Fruit fly (Drosophila melanogaster) whole organism, prepupa: ENCODE data around the gene Rlb1.

ENCODE experiments used
- CG10669 ChIP-seq: fragments of 200-800 bp; sonication (Bioruptor generic); optimal IDR thresholded peaks from 3 replicates; lab custom pipeline; 2018; ENCODE audit warnings: missing biosample characterization, mild to moderate bottlenecking, missing genetic modification characterization, moderate library complexity
- CG11294 ChIP-seq: fragments of 200-800 bp; sonication (Bioruptor generic); IDR thresholded peaks from 2 replicates; pipeline ENCODE4 v1.3.6; 2022; ENCODE audit warnings: missing biosample characterization, missing genetic modification characterization
- CG11762 ChIP-seq: fragments of 200-800 bp; sonication (Bioruptor generic); optimal IDR thresholded peaks from 3 replicates; lab custom pipeline; 2016; ENCODE audit warnings: missing biosample characterization, missing genetic modification characterization; ENCODE audit not compliant: insufficient read depth
- CG11902 ChIP-seq: fragments of 200-800 bp; sonication (Bioruptor generic); optimal IDR thresholded peaks from 3 replicates; lab custom pipeline; 2016; ENCODE audit warnings: missing biosample characterization, missing genetic modification characterization
- CG15336 ChIP-seq: fragments of 200-800 bp; sonication (Bioruptor generic); IDR thresholded peaks from 2 replicates; pipeline ENCODE4 v1.3.6; 2022; ENCODE audit warnings: missing biosample characterization, missing genetic modification characterization
- CG1621 ChIP-seq: fragments of 200-800 bp; sonication (Bioruptor generic); optimal IDR thresholded peaks from 3 replicates; lab custom pipeline; 2018; ENCODE audit warnings: missing biosample characterization, mild to moderate bottlenecking, missing genetic modification characterization
- CG16779 ChIP-seq: fragments of 200-800 bp; sonication (Bioruptor generic); optimal IDR thresholded peaks from 3 replicates; lab custom pipeline; 2017; ENCODE audit warnings: missing biosample characterization, mild to moderate bottlenecking, missing genetic modification characterization
- CG3032 ChIP-seq: fragments of 200-800 bp; optimal IDR thresholded peaks from 2 replicates; lab custom pipeline; 2019; ENCODE audit warnings: missing biosample characterization, mild to moderate bottlenecking, missing genetic modification characterization, moderate library complexity
- CG31627 ChIP-seq: fragments of 200-800 bp; sonication (Bioruptor generic); optimal IDR thresholded peaks from 3 replicates; lab custom pipeline; 2016; ENCODE audit warnings: missing biosample characterization, missing genetic modification characterization
- CG32006 ChIP-seq: fragments of 200-800 bp; sonication (Bioruptor generic); optimal IDR thresholded peaks from 3 replicates; lab custom pipeline; 2017; ENCODE audit warnings: missing biosample characterization, mild to moderate bottlenecking, missing genetic modification characterization
- CG34406 ChIP-seq: fragments of 200-800 bp; sonication (Bioruptor generic); optimal IDR thresholded peaks from 3 replicates; lab custom pipeline; 2016; ENCODE audit warnings: missing biosample characterization, missing genetic modification characterization
- CG3919 ChIP-seq: fragments of 200-800 bp; sonication (Bioruptor generic); optimal IDR thresholded peaks from 3 replicates; lab custom pipeline; 2016; ENCODE audit warnings: missing biosample characterization, missing genetic modification characterization
- CG4318 ChIP-seq: fragments of 200-800 bp; sonication (Bioruptor generic); optimal IDR thresholded peaks from 3 replicates; lab custom pipeline; 2017; ENCODE audit warnings: missing biosample characterization, mild to moderate bottlenecking, missing genetic modification characterization
- CG6163 ChIP-seq: fragments of 200-800 bp; sonication (Bioruptor generic); IDR thresholded peaks from 3 replicates; pipeline ENCODE4 v1.3.6; 2022; ENCODE audit warnings: missing biosample characterization, missing genetic modification characterization
- CG6276 ChIP-seq: fragments of 200-800 bp; sonication (Bioruptor generic); optimal IDR thresholded peaks from 2 replicates; lab custom pipeline; 2017; ENCODE audit warnings: missing biosample characterization, mild to moderate bottlenecking, missing genetic modification characterization
- CG6792 ChIP-seq: fragments of 200-800 bp; sonication (Bioruptor generic); optimal IDR thresholded peaks from 3 replicates; lab custom pipeline; 2016; ENCODE audit warnings: missing biosample characterization, missing genetic modification characterization
- CG6854 ChIP-seq: fragments of 200-800 bp; sonication (Bioruptor generic); optimal IDR thresholded peaks from 2 replicates; lab custom pipeline; 2017; ENCODE audit warnings: missing biosample characterization, mild to moderate bottlenecking, missing genetic modification characterization
- CG7368 ChIP-seq: fragments of 200-800 bp; sonication (Bioruptor generic); optimal IDR thresholded peaks from 3 replicates; lab custom pipeline; 2016; ENCODE audit warnings: missing biosample characterization, missing genetic modification characterization
- CG8119 ChIP-seq: fragments of 200-800 bp; sonication (Bioruptor generic); IDR thresholded peaks from 3 replicates; pipeline ENCODE4 v1.3.6; 2022; ENCODE audit warnings: missing biosample characterization, missing genetic modification characterization
- CG8319 ChIP-seq: fragments of 200-800 bp; sonication (Bioruptor generic); optimal IDR thresholded peaks from 3 replicates; lab custom pipeline; 2016; ENCODE audit warnings: missing biosample characterization, missing genetic modification characterization
- CG9139 ChIP-seq: fragments of 200-800 bp; sonication (Bioruptor generic); optimal IDR thresholded peaks from 3 replicates; lab custom pipeline; 2017; ENCODE audit warnings: missing biosample characterization, mild to moderate bottlenecking, missing genetic modification characterization
- Eip75B ChIP-seq: fragments of 200-800 bp; sonication (Bioruptor generic); optimal IDR thresholded peaks from 3 replicates; lab custom pipeline; 2016; ENCODE audit warnings: missing biosample characterization, missing genetic modification characterization
- Eip78C ChIP-seq: fragments of 200-800 bp; sonication (Bioruptor generic); peaks from one replicate; lab custom pipeline; 2016; ENCODE audit warnings: missing biosample characterization, missing genetic modification characterization
- Eip93F ChIP-seq: fragments of 200-800 bp; sonication (Bioruptor generic); optimal IDR thresholded peaks from 2 replicates; lab custom pipeline; 2016; ENCODE audit warnings: missing biosample characterization, mild to moderate bottlenecking, missing genetic modification characterization
- Ets21C ChIP-seq: fragments of 200-800 bp; sonication (Bioruptor generic); optimal IDR thresholded peaks from 3 replicates; lab custom pipeline; 2016; ENCODE audit warnings: missing biosample characterization, missing genetic modification characterization
- Ets96B ChIP-seq: fragments of 200-800 bp; optimal IDR thresholded peaks from 2 replicates; lab custom pipeline; 2019; ENCODE audit warnings: missing biosample characterization, mild to moderate bottlenecking, missing genetic modification characterization, moderate library complexity
- Gug ChIP-seq: fragments of 200-800 bp; sonication (Bioruptor generic); IDR thresholded peaks from 2 replicates; pipeline ENCODE4 v1.3.6; 2022; ENCODE audit warnings: missing biosample characterization, missing genetic modification characterization
- Hr38 ChIP-seq: sonication (Bioruptor generic); optimal IDR thresholded peaks from 2 replicates; lab custom pipeline; 2016; ENCODE audit warnings: missing biosample characterization, missing genetic modification characterization
- Hr39 ChIP-seq: fragments of 200-800 bp; sonication (Bioruptor generic); optimal IDR thresholded peaks from 2 replicates; lab custom pipeline; 2016; ENCODE audit warnings: missing biosample characterization, missing genetic modification characterization
- Lpt ChIP-seq: fragments of 200-800 bp; sonication (Bioruptor generic); optimal IDR thresholded peaks from 3 replicates; lab custom pipeline; 2016; ENCODE audit warnings: missing biosample characterization, missing genetic modification characterization
- Met ChIP-seq: fragments of 200-800 bp; sonication (Bioruptor generic); optimal IDR thresholded peaks from 3 replicates; lab custom pipeline; 2016; ENCODE audit warnings: missing biosample characterization, missing genetic modification characterization
- OdsH ChIP-seq: fragments of 200-800 bp; sonication (Bioruptor generic); optimal IDR thresholded peaks from 3 replicates; lab custom pipeline; 2016; ENCODE audit warnings: missing biosample characterization, missing genetic modification characterization
- Smox ChIP-seq: fragments of 200-800 bp; sonication (Bioruptor generic); optimal IDR thresholded peaks from 3 replicates; lab custom pipeline; 2016; ENCODE audit warnings: missing biosample characterization, missing genetic modification characterization
- Sox102F ChIP-seq: fragments of 200-800 bp; sonication (Bioruptor generic); optimal IDR thresholded peaks from 2 replicates; lab custom pipeline; 2016; ENCODE audit warnings: missing biosample characterization, mild to moderate bottlenecking, missing genetic modification characterization
- Sox14 ChIP-seq: fragments of 200-800 bp; sonication (Bioruptor generic); optimal IDR thresholded peaks from 3 replicates; lab custom pipeline; 2016; ENCODE audit warnings: missing biosample characterization, missing genetic modification characterization
- Sox15 ChIP-seq: fragments of 200-800 bp; sonication (Bioruptor generic); optimal IDR thresholded peaks from 3 replicates; lab custom pipeline; 2016; ENCODE audit warnings: missing biosample characterization, missing genetic modification characterization
- achi ChIP-seq: fragments of 200-800 bp; sonication (Bioruptor generic); optimal IDR thresholded peaks from 3 replicates; lab custom pipeline; 2016; ENCODE audit warnings: missing biosample characterization, missing genetic modification characterization
- acj6 ChIP-seq: fragments of 200-800 bp; sonication (Bioruptor generic); optimal IDR thresholded peaks from 3 replicates; lab custom pipeline; 2016; ENCODE audit warnings: missing biosample characterization, missing genetic modification characterization
- cyc ChIP-seq: fragments of 200-800 bp; sonication (Bioruptor generic); optimal IDR thresholded peaks from 3 replicates; lab custom pipeline; 2016; ENCODE audit warnings: missing biosample characterization, missing genetic modification characterization
- dac ChIP-seq: fragments of 200-800 bp; sonication (Bioruptor generic); optimal IDR thresholded peaks from 2 replicates; lab custom pipeline; 2017; ENCODE audit warnings: missing biosample characterization, mild to moderate bottlenecking, missing genetic modification characterization
- dsx ChIP-seq: fragments of 200-800 bp; optimal IDR thresholded peaks from 3 replicates; lab custom pipeline; 2019; ENCODE audit warnings: missing biosample characterization, mild to moderate bottlenecking, missing genetic modification characterization, moderate library complexity; ENCODE audit not compliant: poor library complexity, severe bottlenecking
- eg ChIP-seq: fragments of 200-800 bp; sonication (Bioruptor generic); IDR thresholded peaks from 3 replicates; pipeline ENCODE4 v1.3.6; 2022; ENCODE audit warnings: missing biosample characterization, missing genetic modification characterization
- esn ChIP-seq: fragments of 200-800 bp; sonication (Bioruptor generic); optimal IDR thresholded peaks from 2 replicates; lab custom pipeline; 2016; ENCODE audit warnings: missing biosample characterization, mild to moderate bottlenecking, missing genetic modification characterization, moderate library complexity
- fd59A ChIP-seq: fragments of 200-800 bp; sonication (Bioruptor generic); optimal IDR thresholded peaks from 2 replicates; lab custom pipeline; 2017; ENCODE audit warnings: missing biosample characterization, mild to moderate bottlenecking, missing genetic modification characterization, missing genetic modification reagents
- fd85E ChIP-seq: fragments of 200-800 bp; sonication (Bioruptor generic); optimal IDR thresholded peaks from 3 replicates; lab custom pipeline; 2016; ENCODE audit warnings: missing biosample characterization, missing genetic modification characterization
- fkh ChIP-seq: fragments of 200-800 bp; sonication (Bioruptor generic); optimal IDR thresholded peaks from 3 replicates; lab custom pipeline; 2017; ENCODE audit warnings: missing biosample characterization, mild to moderate bottlenecking, missing genetic modification characterization, moderate library complexity
- lz ChIP-seq: fragments of 200-800 bp; sonication (Bioruptor generic); optimal IDR thresholded peaks from 3 replicates; lab custom pipeline; 2016; ENCODE audit warnings: missing biosample characterization, missing genetic modification characterization
- net ChIP-seq: fragments of 200-800 bp; sonication (Bioruptor generic); optimal IDR thresholded peaks from 3 replicates; lab custom pipeline; 2016; ENCODE audit warnings: missing biosample characterization, missing genetic modification characterization
- pdm3 ChIP-seq: fragments of 200-800 bp; sonication (Bioruptor generic); optimal IDR thresholded peaks from 3 replicates; lab custom pipeline; 2016; ENCODE audit warnings: missing biosample characterization, missing genetic modification characterization
- salr ChIP-seq, 2 experiments: fragments of 200-800 bp; sonication (Bioruptor generic); optimal IDR thresholded peaks; 3 replicates each; lab custom pipeline; 2016 to 2018; ENCODE audit warnings: missing biosample characterization in 2 of 2, missing genetic modification characterization in 2 of 2, mild to moderate bottlenecking in 1 of 2
- spab ChIP-seq: fragments of 200-800 bp; sonication (Bioruptor generic); optimal IDR thresholded peaks from 2 replicates; lab custom pipeline; 2017; ENCODE audit warnings: missing biosample characterization, mild to moderate bottlenecking, missing genetic modification characterization, missing genetic modification reagents
- ss ChIP-seq, 2 experiments: fragments of 200-800 bp; sonication (Bioruptor generic); optimal IDR thresholded peaks; 2 replicates in 1 of 2; 3 replicates in 1 of 2; lab custom pipeline; 2017 to 2018; ENCODE audit warnings: mild to moderate bottlenecking in 2 of 2, missing biosample characterization in 2 of 2, missing genetic modification characterization in 2 of 2, moderate library complexity in 1 of 2
- svp ChIP-seq: fragments of 200-800 bp; sonication (Bioruptor generic); peaks from one replicate; lab custom pipeline; 2016; ENCODE audit warnings: missing biosample characterization, missing genetic modification characterization
- vri ChIP-seq: fragments of 200-800 bp; sonication (Bioruptor generic); optimal IDR thresholded peaks from 3 replicates; lab custom pipeline; 2016; ENCODE audit warnings: missing biosample characterization, mild to moderate bottlenecking, missing genetic modification characterization

Rlb1 gene

DNA sequence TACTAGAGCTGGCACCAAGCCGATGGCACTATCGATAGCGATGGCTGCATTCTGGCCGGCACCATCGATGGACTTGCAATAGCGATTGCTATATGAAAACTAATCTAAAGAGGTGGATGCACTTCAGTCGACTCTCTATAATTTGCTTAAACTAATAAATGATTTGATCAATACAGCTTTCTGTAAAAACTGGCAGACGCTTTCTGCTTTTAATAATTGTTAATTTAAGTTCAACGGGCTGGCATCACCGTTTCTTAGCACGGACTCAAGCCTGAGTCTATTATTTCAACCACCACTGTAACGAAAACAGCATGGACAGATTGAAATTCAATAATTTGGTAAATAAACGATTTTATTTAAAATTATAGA is at the start of gene Rlb1, which contains the start of gene Ras85D:
TSS of gene Rlb1 (plus strand) at position 276 of the 369 bp plus-strand sequence.
TSS of gene Ras85D (minus strand) at position 16 of the 369 bp plus-strand sequence.
- TF ChIP-seq Ets96B (tag; lab: Kevin White, UChicago): peak; percentile 14
- TF ChIP-seq salr (GFP tag; optimal IDR thresholded peaks at IDR 0.05; lab: Kevin White, UChicago): no peak
- no peak for TF ChIP-seq CG34406
- TF ChIP-seq Eip93F (GFP tag; lab: Kevin White, UChicago): no peak
- peak; percentile 69 for TF ChIP-seq acj6 (GFP tag; lab: Kevin White, UChicago)
- no peak for TF ChIP-seq svp
- no peak for TF ChIP-seq CG8119 (GFP tag; lab: Robert Waterston, UW)
- TF ChIP-seq net (GFP tag; lab: Kevin White, UChicago): no peak
- TF ChIP-seq Eip75B (GFP tag; lab: Kevin White, UChicago): no peak
- TF ChIP-seq dac (GFP tag; lab: Kevin White, UChicago): no peak
- TF ChIP-seq Sox102F (GFP tag; lab: Kevin White, UChicago): no peak
- peak; percentile 58 for TF ChIP-seq CG3032 (tag; lab: Kevin White, UChicago)
- no peak for TF ChIP-seq CG7368 (GFP tag; lab: Kevin White, UChicago)
- no peak for TF ChIP-seq CG4318 (GFP tag; lab: Kevin White, UChicago)
- no peak for TF ChIP-seq CG3919 (GFP tag; lab: Kevin White, UChicago)
- TF ChIP-seq OdsH (GFP tag; lab: Kevin White, UChicago): no peak
- no peak for TF ChIP-seq CG1621 (tag; lab: Kevin White, UChicago)
- no peak for TF ChIP-seq eg
- TF ChIP-seq CG11294: no peak
- TF ChIP-seq Smox (GFP tag; lab: Kevin White, UChicago): no peak
- TF ChIP-seq achi (GFP tag; lab: Kevin White, UChicago): peak; percentile 53
- no peak for TF ChIP-seq Gug (GFP tag; lab: Robert Waterston, UW)
- TF ChIP-seq fd85E (GFP tag; lab: Kevin White, UChicago): no peak
- no peak for TF ChIP-seq CG32006 (GFP tag; lab: Kevin White, UChicago)
- TF ChIP-seq CG10669: no peak
- TF ChIP-seq fkh (GFP tag; lab: Kevin White, UChicago): peak; percentile 29
- no peak for TF ChIP-seq dsx (GFP tag; lab: Kevin White, UChicago)
- no peak for TF ChIP-seq spab
- peak; percentile 66 for TF ChIP-seq Eip78C
- TF ChIP-seq Met: no peak
- no peak for TF ChIP-seq CG11762 (GFP tag; lab: Kevin White, UChicago)
- no peak for TF ChIP-seq Ets21C (GFP tag; lab: Kevin White, UChicago)
- TF ChIP-seq CG11902: peak; percentile 54
- peak; percentile 84 for TF ChIP-seq CG31627 (GFP tag; lab: Kevin White, UChicago)
- peak; percentile 70 for TF ChIP-seq lz (GFP tag; lab: Kevin White, UChicago)
- no peak for TF ChIP-seq vri (GFP tag; lab: Kevin White, UChicago)
- TF ChIP-seq ss (GFP tag; optimal IDR thresholded peaks at IDR 0.05; lab: Kevin White, UChicago): no peak
- TF ChIP-seq CG6854 (GFP tag; lab: Kevin White, UChicago): no peak
- no peak for TF ChIP-seq CG6276 (GFP tag; lab: Kevin White, UChicago)
- TF ChIP-seq esn: peak; percentile 73
- peak; percentile 79 for TF ChIP-seq Hr39 (GFP tag; lab: Kevin White, UChicago)
- TF ChIP-seq Sox14: peak; percentile 68
- TF ChIP-seq CG15336 (GFP tag; lab: Robert Waterston, UW): no peak
- TF ChIP-seq CG8319 (GFP tag; lab: Kevin White, UChicago): no peak
- no peak for TF ChIP-seq CG9139 (GFP tag; lab: Kevin White, UChicago)
- TF ChIP-seq CG16779 (tag; lab: Kevin White, UChicago): no peak
- peak; percentile 14 for TF ChIP-seq Lpt (GFP tag; lab: Kevin White, UChicago)
- peak; percentile 29 for TF ChIP-seq Hr38 (GFP tag; lab: Kevin White, UChicago)
- peak; percentile 35 for TF ChIP-seq CG6792 (GFP tag; lab: Kevin White, UChicago)
- TF ChIP-seq Sox15 (GFP tag; lab: Kevin White, UChicago): peak; percentile 58
- peak; percentile 72 for TF ChIP-seq cyc (GFP tag; lab: Kevin White, UChicago)
- no peak for TF ChIP-seq fd59A (GFP tag; lab: Kevin White, UChicago)
- no peak for TF ChIP-seq pdm3 (GFP tag; lab: Kevin White, UChicago)
- TF ChIP-seq CG6163 (GFP tag; lab: Robert Waterston, UW): no peak
